Fruit fly (Drosophila melanogaster) whole organism, prepupa: ENCODE data around the gene CG42834.

Experiments used
- CG16779 ChIP-seq: fragments of 200-800 bp; sonication (Bioruptor generic); optimal IDR thresholded peaks from 3 replicates; lab custom pipeline; 2017; ENCODE audit warnings: missing biosample characterization, mild to moderate bottlenecking, missing genetic modification characterization
- CG6792 ChIP-seq: fragments of 200-800 bp; sonication (Bioruptor generic); optimal IDR thresholded peaks from 3 replicates; lab custom pipeline; 2016; ENCODE audit warnings: missing biosample characterization, missing genetic modification characterization
- CG6854 ChIP-seq: fragments of 200-800 bp; sonication (Bioruptor generic); optimal IDR thresholded peaks from 2 replicates; lab custom pipeline; 2017; ENCODE audit warnings: missing biosample characterization, mild to moderate bottlenecking, missing genetic modification characterization
- Gug ChIP-seq: fragments of 200-800 bp; sonication (Bioruptor generic); IDR thresholded peaks from 2 replicates; pipeline ENCODE4 v1.3.6; 2022; ENCODE audit warnings: missing biosample characterization, missing genetic modification characterization
- achi ChIP-seq: fragments of 200-800 bp; sonication (Bioruptor generic); optimal IDR thresholded peaks from 3 replicates; lab custom pipeline; 2016; ENCODE audit warnings: missing biosample characterization, missing genetic modification characterization
- cyc ChIP-seq: fragments of 200-800 bp; sonication (Bioruptor generic); optimal IDR thresholded peaks from 3 replicates; lab custom pipeline; 2016; ENCODE audit warnings: missing biosample characterization, missing genetic modification characterization
- eg ChIP-seq: fragments of 200-800 bp; sonication (Bioruptor generic); IDR thresholded peaks from 3 replicates; pipeline ENCODE4 v1.3.6; 2022; ENCODE audit warnings: missing biosample characterization, missing genetic modification characterization
- spab ChIP-seq: fragments of 200-800 bp; sonication (Bioruptor generic); optimal IDR thresholded peaks from 2 replicates; lab custom pipeline; 2017; ENCODE audit warnings: missing biosample characterization, mild to moderate bottlenecking, missing genetic modification characterization, missing genetic modification reagents

dm6 chr3R:17422102-17422501 is 3.5 kb downstream of the CG42834 start, which contains the start of gene CG14332:
- no peak for TF ChIP-seq cyc (GFP tag; lab: Kevin White, UChicago)
- no peak for TF ChIP-seq CG16779 (tag; lab: Kevin White, UChicago)
- no peak for TF ChIP-seq Gug (GFP tag; lab: Robert Waterston, UW)
- no peak for TF ChIP-seq CG6854 (GFP tag; lab: Kevin White, UChicago)
- no peak for TF ChIP-seq CG6792 (GFP tag; lab: Kevin White, UChicago)
- no peak for TF ChIP-seq spab (GFP tag; lab: Kevin White, UChicago)
- TF ChIP-seq achi (GFP tag; lab: Kevin White, UChicago), result no peak
- no peak for TF ChIP-seq eg (GFP tag; lab: Robert Waterston, UW)
